Worm (Caenorhabditis elegans) whole organism, L2 larva: Measurements from ENCODE around the gene F21D5.5.

Experiments used
- C34F6.9 ChIP-seq: fragments of 150-350 bp; optimal IDR thresholded peaks from 2 replicates; lab custom pipeline; 2014; ENCODE audit warnings: missing biosample characterization, missing genetic modification characterization
- F13H6.1 ChIP-seq: sonication (generic microtip); optimal IDR thresholded peaks from 2 replicates; lab custom pipeline; 2016; ENCODE audit warnings: missing genetic modification characterization, missing compliant biosample characterization
- R02D3.7 ChIP-seq: fragments of 150-350 bp; optimal IDR thresholded peaks from 2 replicates; lab custom pipeline; 2014; ENCODE audit warnings: missing biosample characterization, missing genetic modification characterization
- Y55F3AM.14 ChIP-seq: fragments of 200-800 bp; sonication (Bioruptor generic); optimal IDR thresholded peaks from 2 replicates; lab custom pipeline; 2018; ENCODE audit warnings: mild to moderate bottlenecking, missing genetic modification characterization, missing compliant biosample characterization
- ZK546.5 ChIP-seq: sonication (generic microtip); optimal IDR thresholded peaks from 2 replicates; lab custom pipeline; 2017; ENCODE audit warnings: missing biosample characterization, missing genetic modification characterization
- alr-1 ChIP-seq: fragments of 150-350 bp; optimal IDR thresholded peaks from 2 replicates; lab custom pipeline; 2014; ENCODE audit warnings: missing biosample characterization, missing genetic modification characterization
- aly-2 ChIP-seq: fragments of 150-350 bp; optimal IDR thresholded peaks from 2 replicates; lab custom pipeline; 2014; ENCODE audit warnings: missing biosample characterization, missing genetic modification characterization
- ama-1 ChIP-seq: fragments of 150-350 bp; optimal IDR thresholded peaks from 2 replicates; lab custom pipeline; 2018; ENCODE audit warnings: inconsistent platforms
- blmp-1 ChIP-seq: sonication (generic microtip); optimal IDR thresholded peaks from 2 replicates; lab custom pipeline; 2017; ENCODE audit warnings: missing genetic modification characterization, mild to moderate bottlenecking, missing compliant biosample characterization, antibody characterized with exemption, moderate library complexity; ENCODE audit not compliant: insufficient read depth
- ceh-16 ChIP-seq: fragments of 150-350 bp; optimal IDR thresholded peaks from 2 replicates; lab custom pipeline; 2014; ENCODE audit warnings: missing biosample characterization, missing genetic modification characterization
- ceh-82 ChIP-seq: fragments of 150-350 bp; optimal IDR thresholded peaks from 2 replicates; lab custom pipeline; 2014; ENCODE audit warnings: missing biosample characterization, missing genetic modification characterization
- crh-2 ChIP-seq: sonication (generic microtip); optimal IDR thresholded peaks from 2 replicates; lab custom pipeline; 2017; ENCODE audit warnings: missing biosample characterization, missing genetic modification characterization
- dmd-4 ChIP-seq: sonication (generic microtip); optimal IDR thresholded peaks from 2 replicates; lab custom pipeline; 2017; ENCODE audit warnings: missing biosample characterization, missing genetic modification characterization
- egl-27 ChIP-seq: sonication (generic microtip); optimal IDR thresholded peaks from 3 replicates; lab custom pipeline; 2017; ENCODE audit warnings: missing biosample characterization, missing genetic modification reagents, missing genetic modification characterization
- elt-1 ChIP-seq: fragments of 150-350 bp; optimal IDR thresholded peaks from 2 replicates; lab custom pipeline; 2014; ENCODE audit warnings: missing biosample characterization, missing genetic modification characterization
- elt-3 ChIP-seq: sonication (generic microtip); optimal IDR thresholded peaks from 2 replicates; lab custom pipeline; 2017; ENCODE audit warnings: missing biosample characterization, missing genetic modification characterization
- fos-1 ChIP-seq: fragments of 150-350 bp; optimal IDR thresholded peaks from 2 replicates; lab custom pipeline; 2014; ENCODE audit warnings: missing biosample characterization, missing genetic modification characterization
- gmeb-1 ChIP-seq: fragments of 150-350 bp; optimal IDR thresholded peaks from 2 replicates; lab custom pipeline; 2014; ENCODE audit warnings: missing biosample characterization, missing genetic modification characterization
- lin-11 ChIP-seq: fragments of 150-350 bp; sonication (generic microtip); optimal IDR thresholded peaks from 2 replicates; lab custom pipeline; 2014; ENCODE audit warnings: missing biosample characterization, missing genetic modification characterization, inconsistent platforms, mixed read lengths
- lin-13 ChIP-seq: fragments of 150-350 bp; optimal IDR thresholded peaks from 2 replicates; lab custom pipeline; 2014; ENCODE audit warnings: missing biosample characterization, missing genetic modification reagents, missing genetic modification characterization
- lin-39 ChIP-seq: fragments of 150-350 bp; optimal IDR thresholded peaks from 2 replicates; lab custom pipeline; 2014; ENCODE audit warnings: missing biosample characterization, missing genetic modification reagents, missing genetic modification characterization
- lsy-2 ChIP-seq, 2 experiments: fragments of 150-350 bp in 1 of 2; sonication (generic microtip) in 1 of 2; optimal IDR thresholded peaks; 2 replicates each; lab custom pipeline; 2014 to 2017; ENCODE audit warnings: missing biosample characterization in 2 of 2, missing genetic modification characterization in 2 of 2
- mab-5 ChIP-seq: fragments of 150-350 bp; optimal IDR thresholded peaks from 2 replicates; lab custom pipeline; 2014; ENCODE audit warnings: missing biosample characterization, missing genetic modification characterization
- mbf-1 ChIP-seq: sonication (generic microtip); optimal IDR thresholded peaks from 2 replicates; lab custom pipeline; 2017; ENCODE audit warnings: missing biosample characterization, missing genetic modification characterization
- mdl-1 ChIP-seq, 2 experiments: fragments of 150-350 bp in 1 of 2; sonication (generic microtip) in 1 of 2; optimal IDR thresholded peaks; 2 replicates each; lab custom pipeline; 2017; ENCODE audit warnings: missing biosample characterization in 2 of 2, missing genetic modification characterization in 2 of 2
- nhr-10 ChIP-seq: sonication (generic microtip); optimal IDR thresholded peaks from 2 replicates; lab custom pipeline; 2017; ENCODE audit warnings: missing biosample characterization, missing genetic modification characterization
- nhr-11 ChIP-seq: fragments of 150-350 bp; optimal IDR thresholded peaks from 2 replicates; lab custom pipeline; 2014; ENCODE audit warnings: missing biosample characterization, missing genetic modification characterization
- nhr-12 ChIP-seq: fragments of 150-350 bp; optimal IDR thresholded peaks from 2 replicates; lab custom pipeline; 2014; ENCODE audit warnings: missing biosample characterization, missing genetic modification characterization
- nhr-129 ChIP-seq: fragments of 150-350 bp; optimal IDR thresholded peaks from 2 replicates; lab custom pipeline; 2014; ENCODE audit warnings: missing biosample characterization, missing genetic modification characterization
- nhr-21 ChIP-seq: fragments of 150-350 bp; optimal IDR thresholded peaks from 2 replicates; lab custom pipeline; 2014; ENCODE audit warnings: missing biosample characterization, missing genetic modification characterization
- nhr-23 ChIP-seq: fragments of 150-350 bp; optimal IDR thresholded peaks from 2 replicates; lab custom pipeline; 2014; ENCODE audit warnings: missing biosample characterization, missing genetic modification reagents, missing genetic modification characterization
- nhr-237 ChIP-seq: fragments of 150-350 bp; optimal IDR thresholded peaks from 2 replicates; lab custom pipeline; 2014; ENCODE audit warnings: missing biosample characterization, missing genetic modification characterization
- nhr-25 ChIP-seq: fragments of 150-350 bp; sonication (generic microtip); optimal IDR thresholded peaks from 3 replicates; lab custom pipeline; 2014; ENCODE audit warnings: missing biosample characterization, missing genetic modification characterization
- nhr-6 ChIP-seq: fragments of 150-350 bp; optimal IDR thresholded peaks from 2 replicates; lab custom pipeline; 2014; ENCODE audit warnings: missing biosample characterization, missing genetic modification characterization
- nhr-77 ChIP-seq: fragments of 150-350 bp; optimal IDR thresholded peaks from 2 replicates; lab custom pipeline; 2014; ENCODE audit warnings: missing biosample characterization, missing genetic modification characterization
- peb-1 ChIP-seq: fragments of 150-350 bp; optimal IDR thresholded peaks from 2 replicates; lab custom pipeline; 2014; ENCODE audit warnings: missing biosample characterization, missing genetic modification characterization
- sem-4 ChIP-seq: fragments of 150-350 bp; optimal IDR thresholded peaks from 2 replicates; lab custom pipeline; 2014; ENCODE audit warnings: missing biosample characterization, missing genetic modification reagents, missing genetic modification characterization
- skn-1 ChIP-seq: sonication (generic microtip); optimal IDR thresholded peaks from 2 replicates; lab custom pipeline; 2017; ENCODE audit warnings: missing biosample characterization, missing genetic modification characterization
- sma-3 ChIP-seq: sonication (generic microtip); optimal IDR thresholded peaks from 2 replicates; lab custom pipeline; 2016; ENCODE audit warnings: missing genetic modification reagents, missing genetic modification characterization, missing compliant biosample characterization
- sma-9 ChIP-seq, 2 experiments: fragments of 150-350 bp in 1 of 2; sonication (generic microtip) in 1 of 2; optimal IDR thresholded peaks; 2 replicates each; lab custom pipeline; 2014 to 2016; ENCODE audit warnings: missing genetic modification characterization in 2 of 2, mild to moderate bottlenecking in 1 of 2, missing biosample characterization in 1 of 2, missing compliant biosample characterization in 1 of 2, missing genetic modification reagents in 1 of 2, moderate library complexity in 1 of 2
- snpc-4 ChIP-seq: fragments of 150-350 bp; optimal IDR thresholded peaks from 2 replicates; lab custom pipeline; 2014; ENCODE audit warnings: missing biosample characterization, missing genetic modification characterization
- unc-39 ChIP-seq: fragments of 150-350 bp; optimal IDR thresholded peaks from 2 replicates; lab custom pipeline; 2014; ENCODE audit warnings: missing biosample characterization, missing genetic modification characterization
- unc-55 ChIP-seq: fragments of 150-350 bp; sonication (generic microtip); optimal IDR thresholded peaks from 3 replicates; lab custom pipeline; 2014; ENCODE audit warnings: missing biosample characterization, missing genetic modification reagents, missing genetic modification characterization
- unc-62 ChIP-seq: fragments of 150-350 bp; optimal IDR thresholded peaks from 2 replicates; lab custom pipeline; 2014; ENCODE audit warnings: missing biosample characterization, missing genetic modification reagents, missing genetic modification characterization
- zag-1 ChIP-seq: fragments of 150-350 bp; optimal IDR thresholded peaks from 2 replicates; lab custom pipeline; 2014; ENCODE audit warnings: missing biosample characterization, missing genetic modification characterization
- ztf-1 ChIP-seq: fragments of 200-800 bp; sonication (Bioruptor generic); conservative IDR thresholded peaks from 2 replicates; pipeline ENCODE4 v1.3.6; 2022; ENCODE audit warnings: missing genetic modification characterization, missing compliant biosample characterization
- ztf-11 ChIP-seq: sonication (generic microtip); optimal IDR thresholded peaks from 2 replicates; lab custom pipeline; 2017; ENCODE audit warnings: missing biosample characterization, missing genetic modification characterization
- ztf-4 ChIP-seq: fragments of 150-350 bp; optimal IDR thresholded peaks from 2 replicates; lab custom pipeline; 2014; ENCODE audit warnings: missing biosample characterization, missing genetic modification characterization

Gene F21D5.5

ce11 chrIV:8687605-8688191 lies 51.5 kb downstream of the F21D5.5 start, which contains the start of gene snrp-3:
Gene snrp-3 (minus strand): TSS chrIV:8687810.
- TF ChIP-seq gmeb-1 = peak; percentile 97
- TF ChIP-seq F13H6.1 (tag; lab: Kevin White, UChicago) = peak; percentile 83
- TF ChIP-seq ZK546.5 (tag; lab: Kevin White, UChicago) = no peak
- no peak for TF ChIP-seq unc-39 (tag; lab: Kevin White, UChicago)
- TF ChIP-seq nhr-6 (tag; lab: Kevin White, UChicago) = peak; percentile 78
- TF ChIP-seq crh-2 (tag; lab: Kevin White, UChicago) = peak; percentile 86
- no peak for TF ChIP-seq ceh-82 (tag; lab: Kevin White, UChicago)
- peak; percentile 79 for TF ChIP-seq sma-9 (GFP tag; optimal IDR thresholded peaks at IDR 0.05; lab: Kevin White, UChicago)
- no peak for TF ChIP-seq sma-9 (tag; optimal IDR thresholded peaks at IDR 0.05; lab: Kevin White, UChicago)
- no peak for TF ChIP-seq aly-2 (tag; lab: Kevin White, UChicago)
- peak; percentile 55 for TF ChIP-seq snpc-4
- TF ChIP-seq R02D3.7 = peak; percentile 16
- TF ChIP-seq egl-27 (tag; lab: Kevin White, UChicago) = peak; percentile 66
- TF ChIP-seq mbf-1 (tag; lab: Kevin White, UChicago) = no peak
- TF ChIP-seq ztf-4 (tag; lab: Kevin White, UChicago) = peak; percentile 30
- no peak for TF ChIP-seq lin-39 (tag; lab: Kevin White, UChicago)
- no peak for TF ChIP-seq elt-3 (tag; lab: Kevin White, UChicago)
- TF ChIP-seq nhr-23 = no peak
- no peak for TF ChIP-seq elt-1 (tag; lab: Kevin White, UChicago)
- TF ChIP-seq dmd-4 (tag; lab: Kevin White, UChicago) = no peak
- TF ChIP-seq C34F6.9 (tag; lab: Kevin White, UChicago) = peak; percentile 96
- peak; percentile 71 for TF ChIP-seq sma-3 (GFP tag; lab: Kevin White, UChicago)
- peak; percentile 90 for TF ChIP-seq nhr-25
- TF ChIP-seq lsy-2 (tag; optimal IDR thresholded peaks at IDR 0.05; lab: Kevin White, UChicago) = peak; percentile 85 to 94
- no peak for TF ChIP-seq ztf-1 (GFP tag; lab: Robert Waterston, UW)
- TF ChIP-seq nhr-21 = peak; percentile 78
- TF ChIP-seq nhr-237 (tag; lab: Kevin White, UChicago) = no peak
- no peak for TF ChIP-seq peb-1 (tag; lab: Kevin White, UChicago)
- TF ChIP-seq lin-11 = no peak
- peak; percentile 94 for TF ChIP-seq unc-55 (GFP tag; lab: Kevin White, UChicago)
- TF ChIP-seq blmp-1 (tag; lab: Kevin White, UChicago) = no peak
- no peak for TF ChIP-seq ceh-16 (tag; lab: Kevin White, UChicago)
- TF ChIP-seq Y55F3AM.14 (GFP tag; lab: Kevin White, UChicago) = no peak
- TF ChIP-seq sem-4 (tag; lab: Kevin White, UChicago) = peak; percentile 62
- TF ChIP-seq unc-62 = no peak
- no peak for TF ChIP-seq skn-1 (tag; lab: Kevin White, UChicago)
- TF ChIP-seq nhr-11 (tag; lab: Kevin White, UChicago) = no peak
- peak in 1 of 2 experiments; percentile 75 for TF ChIP-seq mdl-1 (tag; optimal IDR thresholded peaks at IDR 0.05; lab: Kevin White, UChicago)
- no peak for TF ChIP-seq nhr-12 (tag; lab: Kevin White, UChicago)
- peak; percentile 86 for TF ChIP-seq lin-13 (GFP tag; lab: Kevin White, UChicago)
- TF ChIP-seq nhr-10 (tag; lab: Kevin White, UChicago) = peak; percentile 48
- peak; percentile 73 for TF ChIP-seq mab-5 (tag; lab: Kevin White, UChicago)
- no peak for TF ChIP-seq ztf-11 (tag; lab: Kevin White, UChicago)
- TF ChIP-seq nhr-77 (tag; lab: Kevin White, UChicago) = no peak
- TF ChIP-seq nhr-129 (tag; lab: Kevin White, UChicago) = peak; percentile 79
- peak; percentile 32 for TF ChIP-seq zag-1 (tag; lab: Kevin White, UChicago)
- peak; percentile 69 for TF ChIP-seq ama-1 (lab: Kevin White, UChicago)
- TF ChIP-seq fos-1 (tag; lab: Kevin White, UChicago) = peak; percentile 43
- TF ChIP-seq alr-1 (tag; lab: Kevin White, UChicago) = no peak
